Fruit fly (Drosophila melanogaster) whole organism, wandering third instar larva: ENCODE measurements around the gene Atox1.

Experiments used
- CG32264 ChIP-seq: fragments of 200-800 bp; sonication (Bioruptor generic); optimal IDR thresholded peaks from 2 replicates; lab custom pipeline; 2016; ENCODE audit warnings: missing biosample characterization, missing genetic modification characterization
- Dfd ChIP-seq: fragments of >200 bp; optimal IDR thresholded peaks from 2 replicates; lab custom pipeline; 2017; ENCODE audit warnings: missing biosample characterization, missing genetic modification characterization
- HLH106 ChIP-seq: fragments of 200-800 bp; optimal IDR thresholded peaks from 3 replicates; lab custom pipeline; 2019; ENCODE audit warnings: missing biosample characterization, mild to moderate bottlenecking, missing genetic modification characterization, moderate library complexity
- Hr83 ChIP-seq: fragments of 200-300 bp; sonication (Bioruptor generic); optimal IDR thresholded peaks from 2 replicates; lab custom pipeline; 2016; ENCODE audit warnings: missing biosample characterization, mild to moderate bottlenecking, missing genetic modification characterization, moderate library complexity; ENCODE audit not compliant: poor library complexity, severe bottlenecking
- Jra ChIP-seq: sonication (Bioruptor generic); optimal IDR thresholded peaks from 2 replicates; lab custom pipeline; 2016; ENCODE audit warnings: missing biosample characterization, missing genetic modification characterization
- OdsH ChIP-seq: fragments of 200-800 bp; sonication (Bioruptor generic); optimal IDR thresholded peaks from 2 replicates; lab custom pipeline; 2016; ENCODE audit warnings: missing biosample characterization, mild to moderate bottlenecking, missing genetic modification characterization
- brk ChIP-seq: fragments of 200-800 bp; sonication (Bioruptor generic); optimal IDR thresholded peaks from 2 replicates; lab custom pipeline; 2016; ENCODE audit warnings: missing biosample characterization, mild to moderate bottlenecking, missing genetic modification characterization
- h ChIP-seq: fragments of 200-800 bp; sonication (Bioruptor generic); optimal IDR thresholded peaks from 3 replicates; lab custom pipeline; 2016; ENCODE audit warnings: missing biosample characterization, mild to moderate bottlenecking, missing genetic modification characterization
- jim ChIP-seq: fragments of 175-275, 200-325 bp; sonication (Bioruptor generic); optimal IDR thresholded peaks from 2 replicates; lab custom pipeline; 2016; ENCODE audit warnings: missing biosample characterization, mild to moderate bottlenecking, missing genetic modification characterization
- lola ChIP-seq: fragments of >200 bp; optimal IDR thresholded peaks from 2 replicates; lab custom pipeline; 2017; ENCODE audit warnings: missing biosample characterization, missing genetic modification characterization
- tai ChIP-seq: sonication (Bioruptor generic); optimal IDR thresholded peaks from 2 replicates; lab custom pipeline; 2016; ENCODE audit warnings: missing biosample characterization, missing genetic modification characterization

DNA sequence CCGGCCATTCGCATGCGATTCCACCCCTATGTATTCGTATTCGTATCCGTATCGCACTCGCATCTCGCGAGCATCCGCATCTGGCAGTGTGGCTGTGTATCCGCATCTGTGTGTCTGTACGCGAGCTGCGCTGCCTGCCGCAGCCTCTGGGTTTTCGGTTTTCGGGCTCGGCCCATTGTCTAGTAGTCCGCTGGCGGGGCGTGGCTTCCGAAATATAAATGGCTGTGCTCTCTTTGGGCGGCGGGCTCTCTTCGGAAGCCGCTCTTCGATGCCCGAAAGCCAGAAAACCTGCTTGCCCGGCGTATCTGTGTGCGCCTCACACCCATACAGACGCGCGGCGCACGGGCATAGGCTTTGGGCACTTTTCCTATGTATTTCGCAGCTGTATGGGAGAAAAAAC, 42.5 kb upstream of the Atox1 start:
- TF ChIP-seq tai (GFP tag; lab: Kevin White, UChicago) = no peak
- TF ChIP-seq lola (GFP tag; lab: Kevin White, UChicago) = no peak
- TF ChIP-seq HLH106 = no peak
- TF ChIP-seq h = no peak
- no peak for TF ChIP-seq OdsH (GFP tag; lab: Kevin White, UChicago)
- TF ChIP-seq Dfd = no peak
- no peak for TF ChIP-seq jim (GFP tag; lab: Kevin White, UChicago)
- no peak for TF ChIP-seq brk
- no peak for TF ChIP-seq Jra (GFP tag; lab: Kevin White, UChicago)
- TF ChIP-seq Hr83 = no peak
- TF ChIP-seq CG32264 (GFP tag; lab: Kevin White, UChicago) = no peak
